Fruit fly (Drosophila melanogaster) whole organism, embryonic: ENCODE data around the gene cdi.

Experiments used
- B-H2 ChIP-seq: fragments of 200-800 bp; sonication (Bioruptor generic); optimal IDR thresholded peaks from 2 replicates; lab custom pipeline; 2018; ENCODE audit warnings: missing biosample characterization, mild to moderate bottlenecking, missing genetic modification characterization
- CG1024 ChIP-seq: fragments of 200-800 bp; sonication (Bioruptor generic); IDR thresholded peaks from 2 replicates; pipeline ENCODE4 v1.3.6; 2022; ENCODE audit warnings: missing biosample characterization, missing genetic modification characterization
- CG10565 ChIP-seq: fragments of 200-800 bp; sonication (Bioruptor generic); optimal IDR thresholded peaks from 3 replicates; lab custom pipeline; 2016; ENCODE audit warnings: missing biosample characterization, mild to moderate bottlenecking, missing genetic modification characterization
- CG12104 ChIP-seq: fragments of 200-800 bp; sonication (Bioruptor generic); optimal IDR thresholded peaks from 3 replicates; lab custom pipeline; 2016; ENCODE audit warnings: missing biosample characterization, missing genetic modification characterization
- CG12391 ChIP-seq: fragments of 200-800 bp; sonication (Bioruptor generic); optimal IDR thresholded peaks from 3 replicates; lab custom pipeline; 2018; ENCODE audit warnings: missing biosample characterization, mild to moderate bottlenecking, missing genetic modification characterization, moderate library complexity
- CG13424 ChIP-seq: fragments of 200-800 bp; sonication (Bioruptor generic); optimal IDR thresholded peaks from 2 replicates; lab custom pipeline; 2019; ENCODE audit warnings: missing biosample characterization, mild to moderate bottlenecking, missing genetic modification characterization, moderate library complexity
- CG16779 ChIP-seq: fragments of 200-800 bp; sonication (Bioruptor generic); IDR thresholded peaks from 2 replicates; pipeline ENCODE4 v1.3.6; 2022; ENCODE audit warnings: missing biosample characterization, missing genetic modification characterization
- CG16863 ChIP-seq: fragments of 200-800 bp; sonication (Bioruptor generic); optimal IDR thresholded peaks from 3 replicates; lab custom pipeline; 2016; ENCODE audit warnings: missing biosample characterization, missing genetic modification characterization
- CG17186 ChIP-seq: fragments of 200-800 bp; sonication (Bioruptor generic); optimal IDR thresholded peaks from 3 replicates; lab custom pipeline; 2017; ENCODE audit warnings: missing biosample characterization, missing genetic modification reagents, missing genetic modification characterization
- CG31365 ChIP-seq: fragments of 200-800 bp; sonication (Bioruptor generic); optimal IDR thresholded peaks from 2 replicates; lab custom pipeline; 2018; ENCODE audit warnings: missing biosample characterization, mild to moderate bottlenecking, missing genetic modification characterization
- CG31388 ChIP-seq: fragments of 200-800 bp; sonication (Bioruptor generic); optimal IDR thresholded peaks from 2 replicates; lab custom pipeline; 2016; ENCODE audit warnings: missing biosample characterization, missing genetic modification characterization
- CG31441 ChIP-seq: fragments of 200-800 bp; sonication (Bioruptor generic); IDR thresholded peaks from 2 replicates; pipeline ENCODE4 v1.3.6; 2022; ENCODE audit warnings: missing biosample characterization, missing genetic modification characterization
- CG3838 ChIP-seq: fragments of 200-800 bp; sonication (Bioruptor generic); optimal IDR thresholded peaks from 3 replicates; lab custom pipeline; 2016; ENCODE audit warnings: missing biosample characterization, missing genetic modification characterization
- CG3995 ChIP-seq: fragments of 200-800 bp; sonication (Bioruptor generic); optimal IDR thresholded peaks from 3 replicates; lab custom pipeline; 2016; ENCODE audit warnings: missing biosample characterization, missing genetic modification characterization
- CG5180 ChIP-seq: fragments of 200-800 bp; sonication (Bioruptor generic); optimal IDR thresholded peaks from 3 replicates; lab custom pipeline; 2017; ENCODE audit warnings: missing biosample characterization, missing genetic modification characterization, mild to moderate bottlenecking, moderate library complexity, missing genetic modification reagents
- CG6175 ChIP-seq: fragments of 200-800 bp; sonication (Bioruptor generic); IDR thresholded peaks from 3 replicates; pipeline ENCODE4 v1.3.6; 2022; ENCODE audit warnings: missing biosample characterization, missing genetic modification characterization
- CG7556 ChIP-seq: fragments of 200-800 bp; sonication (Bioruptor generic); optimal IDR thresholded peaks from 2 replicates; lab custom pipeline; 2017; ENCODE audit warnings: missing biosample characterization, mild to moderate bottlenecking, missing genetic modification characterization
- CG8765 ChIP-seq: fragments of 200-800 bp; sonication (Bioruptor generic); IDR thresholded peaks from 2 replicates; pipeline ENCODE4 v1.3.6; 2022; ENCODE audit warnings: missing biosample characterization, missing genetic modification characterization
- CG9215 ChIP-seq: fragments of 200-800 bp; sonication (Bioruptor generic); IDR thresholded peaks from 2 replicates; pipeline ENCODE4 v1.3.6; 2022; ENCODE audit warnings: missing biosample characterization, missing genetic modification characterization
- CG9437 ChIP-seq: fragments of 200-800 bp; sonication (Bioruptor generic); optimal IDR thresholded peaks from 2 replicates; lab custom pipeline; 2018; ENCODE audit warnings: missing biosample characterization, mild to moderate bottlenecking, missing genetic modification characterization
- CG9797 ChIP-seq: fragments of 200-800 bp; sonication (Bioruptor generic); optimal IDR thresholded peaks from 3 replicates; lab custom pipeline; 2018; ENCODE audit warnings: missing biosample characterization, mild to moderate bottlenecking, missing genetic modification characterization
- CG9876 ChIP-seq: fragments of 200-800 bp; sonication (Bioruptor generic); optimal IDR thresholded peaks from 2 replicates; lab custom pipeline; 2016; ENCODE audit warnings: missing biosample characterization, missing genetic modification characterization
- Deaf1 ChIP-seq: fragments of 200-800 bp; optimal IDR thresholded peaks from 3 replicates; lab custom pipeline; 2019; ENCODE audit warnings: missing biosample characterization, mild to moderate bottlenecking, missing genetic modification characterization, moderate library complexity
- Dref ChIP-seq: fragments of 200-800 bp; sonication (Bioruptor generic); IDR thresholded peaks from 2 replicates; pipeline ENCODE4 v1.3.6; 2022; ENCODE audit warnings: missing biosample characterization, missing genetic modification characterization
- Ets65A ChIP-seq: fragments of 200-800 bp; sonication (Bioruptor generic); peaks from one replicate; lab custom pipeline; 2016; ENCODE audit warnings: missing biosample characterization, missing genetic modification characterization
- Gsc ChIP-seq: fragments of 200-800 bp; sonication (Bioruptor generic); IDR thresholded peaks from 2 replicates; pipeline ENCODE4 v1.3.6; 2022; ENCODE audit warnings: missing biosample characterization, missing genetic modification characterization
- Lhr ChIP-seq: fragments of 200-800 bp; sonication (Bioruptor generic); optimal IDR thresholded peaks from 3 replicates; lab custom pipeline; 2017; ENCODE audit warnings: mild to moderate bottlenecking, missing biosample characterization, missing genetic modification reagents, missing genetic modification characterization
- Lim3 ChIP-seq: fragments of 200-800 bp; sonication (Bioruptor generic); IDR thresholded peaks from 2 replicates; pipeline ENCODE4 v1.3.6; 2022; ENCODE audit warnings: missing biosample characterization, missing genetic modification characterization
- Max ChIP-seq: fragments of 200-800 bp; sonication (Bioruptor generic); optimal IDR thresholded peaks from 2 replicates; lab custom pipeline; 2016; ENCODE audit warnings: missing biosample characterization, mild to moderate bottlenecking, missing genetic modification characterization
- Oli ChIP-seq: fragments of 200-800 bp; sonication (Bioruptor generic); optimal IDR thresholded peaks from 2 replicates; lab custom pipeline; 2018; ENCODE audit warnings: missing biosample characterization, mild to moderate bottlenecking, missing genetic modification characterization, moderate library complexity
- Xrp1 ChIP-seq: fragments of 200-800 bp; sonication (Bioruptor generic); IDR thresholded peaks from 2 replicates; pipeline ENCODE4 v1.3.6; 2022; ENCODE audit warnings: missing biosample characterization, missing genetic modification characterization
- ato ChIP-seq: fragments of 200-800 bp; sonication (Bioruptor generic); IDR thresholded peaks from 2 replicates; pipeline ENCODE4 v1.3.6; 2022; ENCODE audit warnings: missing biosample characterization, missing genetic modification characterization; ENCODE audit not compliant: partially characterized antibody
- bbx ChIP-seq: fragments of 200-800 bp; sonication (Bioruptor generic); IDR thresholded peaks from 2 replicates; pipeline ENCODE4 v1.3.6; 2022; ENCODE audit warnings: missing biosample characterization, missing genetic modification characterization; ENCODE audit not compliant: partially characterized antibody
- cad ChIP-seq: fragments of >200 bp; optimal IDR thresholded peaks from 2 replicates; lab custom pipeline; 2017; ENCODE audit warnings: missing biosample characterization, missing genetic modification characterization
- emc ChIP-seq: fragments of 200-800 bp; sonication (Bioruptor generic); optimal IDR thresholded peaks from 2 replicates; lab custom pipeline; 2016; ENCODE audit warnings: missing biosample characterization, missing genetic modification characterization
- fd102C ChIP-seq: fragments of 200-800 bp; sonication (Bioruptor generic); optimal IDR thresholded peaks from 2 replicates; lab custom pipeline; 2018; ENCODE audit warnings: missing biosample characterization, mild to moderate bottlenecking, missing genetic modification characterization, moderate library complexity
- ftz-f1 ChIP-seq: fragments of 200-800 bp; sonication (Bioruptor generic); optimal IDR thresholded peaks from 2 replicates; lab custom pipeline; 2016; ENCODE audit warnings: missing biosample characterization, missing genetic modification characterization
- gcm ChIP-seq: fragments of 200-800 bp; sonication (Bioruptor generic); optimal IDR thresholded peaks from 2 replicates; lab custom pipeline; 2019; ENCODE audit warnings: missing biosample characterization, mild to moderate bottlenecking, missing genetic modification characterization, moderate library complexity
- ind ChIP-seq: fragments of 200-800 bp; sonication (Bioruptor generic); optimal IDR thresholded peaks from 3 replicates; lab custom pipeline; 2016; ENCODE audit warnings: missing biosample characterization, missing genetic modification characterization
- jigr1 ChIP-seq: fragments of 200-800 bp; sonication (Bioruptor generic); IDR thresholded peaks from 3 replicates; pipeline ENCODE4 v1.3.6; 2022; ENCODE audit warnings: missing biosample characterization, missing genetic modification characterization
- mirr ChIP-seq: fragments of 200-800 bp; sonication (Bioruptor generic); optimal IDR thresholded peaks from 3 replicates; lab custom pipeline; 2018; ENCODE audit warnings: missing biosample characterization, mild to moderate bottlenecking, missing genetic modification characterization
- nmo ChIP-seq: fragments of 200-800 bp; sonication (Bioruptor generic); optimal IDR thresholded peaks from 2 replicates; lab custom pipeline; 2018; ENCODE audit warnings: missing biosample characterization, mild to moderate bottlenecking, missing genetic modification characterization, moderate library complexity
- phol ChIP-seq: fragments of 200-800 bp; sonication (Bioruptor generic); optimal IDR thresholded peaks from 3 replicates; lab custom pipeline; 2018; ENCODE audit warnings: missing biosample characterization, mild to moderate bottlenecking, missing genetic modification characterization, moderate library complexity
- shn ChIP-seq: fragments of 200-800 bp; sonication (Bioruptor generic); optimal IDR thresholded peaks from 3 replicates; lab custom pipeline; 2016; ENCODE audit warnings: missing biosample characterization, missing genetic modification characterization
- slp2 ChIP-seq: fragments of 200-800 bp; sonication (Bioruptor generic); optimal IDR thresholded peaks from 2 replicates; lab custom pipeline; 2016; ENCODE audit warnings: missing biosample characterization, missing genetic modification characterization
- so ChIP-seq: fragments of 200-800 bp; sonication (Bioruptor generic); IDR thresholded peaks from 3 replicates; pipeline ENCODE4 v1.3.6; 2022; ENCODE audit warnings: missing biosample characterization, missing genetic modification characterization
- sob ChIP-seq: fragments of 200-800 bp; sonication (Bioruptor generic); IDR thresholded peaks from 2 replicates; pipeline ENCODE4 v1.3.6; 2022; ENCODE audit warnings: missing biosample characterization, missing genetic modification characterization
- tap ChIP-seq: fragments of 200-800 bp; optimal IDR thresholded peaks from 3 replicates; lab custom pipeline; 2019; ENCODE audit warnings: missing biosample characterization, mild to moderate bottlenecking, missing genetic modification characterization, moderate library complexity
- trh ChIP-seq: fragments of 200-800 bp; sonication (Bioruptor generic); optimal IDR thresholded peaks from 2 replicates; lab custom pipeline; 2016; ENCODE audit warnings: missing biosample characterization, missing genetic modification characterization
- usp ChIP-seq: fragments of >200 bp; optimal IDR thresholded peaks from 2 replicates; lab custom pipeline; 2017; ENCODE audit warnings: missing biosample characterization, missing genetic modification characterization
- wor ChIP-seq: fragments of 200-800 bp; sonication (Bioruptor generic); IDR thresholded peaks from 2 replicates; pipeline ENCODE4 v1.3.6; 2022; ENCODE audit warnings: missing biosample characterization, missing genetic modification characterization
- yki ChIP-seq: fragments of >200 bp; optimal IDR thresholded peaks from 3 replicates; lab custom pipeline; 2018
- zfh2 ChIP-seq: fragments of 200-800 bp; sonication (Bioruptor generic); optimal IDR thresholded peaks from 2 replicates; lab custom pipeline; 2016; ENCODE audit warnings: missing biosample characterization, missing genetic modification characterization

cdi gene

DNA sequence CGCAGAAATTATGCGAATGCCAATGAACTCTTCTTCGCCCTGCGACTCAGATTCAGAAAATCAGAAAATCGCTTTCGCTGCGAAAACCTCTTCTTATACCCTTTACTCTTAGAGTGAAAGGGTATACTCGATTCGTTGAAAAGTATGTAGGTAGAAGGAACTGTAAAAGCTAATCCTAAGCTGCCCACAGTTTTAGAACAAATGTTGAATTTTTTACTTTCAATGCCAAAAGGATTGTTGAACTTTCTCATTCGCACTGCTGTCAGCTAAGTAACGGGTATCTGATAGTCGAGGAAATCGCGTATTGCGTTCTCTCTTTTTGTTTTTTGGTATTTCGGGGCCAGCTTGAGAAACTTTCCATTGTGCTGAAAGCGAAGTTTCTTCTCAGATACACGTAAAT is 19.8 kb upstream of the cdi start (continued):
- TF ChIP-seq Deaf1 (tag; lab: Kevin White, UChicago) (no peak), CG1024 (GFP tag; lab: Robert Waterston, UW) (no peak), nmo (GFP tag; lab: Kevin White, UChicago) (peak; percentile 54), wor (0 out of 2 replicates have a peak, but pooled peaks have one; percentile 27), slp2 (GFP tag; lab: Kevin White, UChicago) (peak; percentile 29), jigr1 (GFP tag; lab: Robert Waterston, UW) (no peak), Ets65A (GFP tag; lab: Kevin White, UChicago) (peak; percentile 88), bbx (GFP tag; lab: Robert Waterston, UW) (no peak), CG7556 (peak; percentile 3), sob (GFP tag; lab: Robert Waterston, UW) (no peak), emc (no peak), Lim3 (GFP tag; lab: Robert Waterston, UW) (no peak), B-H2 (GFP tag; lab: Kevin White, UChicago) (no peak), usp (GFP tag; lab: Kevin White, UChicago) (no peak), CG5180 (GFP tag; lab: Kevin White, UChicago) (no peak), tap (tag; lab: Kevin White, UChicago) (no peak), Xrp1 (GFP tag; lab: Robert Waterston, UW) (0 out of 2 replicates have a peak, but pooled peaks have one; percentile 47), Dref (no peak), fd102C (GFP tag; lab: Kevin White, UChicago) (no peak), CG9437 (GFP tag; lab: Kevin White, UChicago) (peak; percentile 1), ato (peak; percentile 31; the same call in 1 of the 2 replicates), CG3995 (GFP tag; lab: Kevin White, UChicago) (no peak), CG3838 (GFP tag; lab: Kevin White, UChicago) (no peak), CG9876 (GFP tag; lab: Kevin White, UChicago) (no peak), CG6175 (GFP tag; lab: Robert Waterston, UW) (no peak), mirr (no peak), trh (no peak), yki (lab: Kevin White, UChicago) (no peak), zfh2 (no peak), cad (no peak), Gsc (no peak), CG9215 (GFP tag; lab: Robert Waterston, UW) (no peak), ind (GFP tag; lab: Kevin White, UChicago) (peak; percentile 36), ftz-f1 (GFP tag; lab: Kevin White, UChicago) (no peak), shn (GFP tag; lab: Kevin White, UChicago) (peak; percentile 9), CG8765 (GFP tag; lab: Robert Waterston, UW) (no peak), CG31388 (no peak), CG16779 (GFP tag; lab: Robert Waterston, UW) (no peak), CG12104 (GFP tag; lab: Kevin White, UChicago) (no peak), CG10565 (GFP tag; lab: Kevin White, UChicago) (no peak), CG31365 (tag; lab: Kevin White, UChicago) (no peak), Oli (peak; percentile 61), CG16863 (peak; percentile 37), CG9797 (GFP tag; lab: Kevin White, UChicago) (no peak), phol (tag; lab: Kevin White, UChicago) (peak; percentile 54), CG12391 (tag; lab: Kevin White, UChicago) (peak; percentile 33), CG31441 (GFP tag; lab: Robert Waterston, UW) (0 out of 2 replicates have a peak, but pooled peaks have one; percentile 32), gcm (no peak), CG13424 (tag; lab: Kevin White, UChicago) (no peak), so (GFP tag; lab: Robert Waterston, UW) (0 out of 3 replicates have a peak, but pooled peaks have one; percentile 8), Max (GFP tag; lab: Kevin White, UChicago) (no peak), Lhr (no peak), CG17186 (GFP tag; lab: Kevin White, UChicago) (no peak)
